Fruit fly (Drosophila melanogaster) whole organism: Measurements from ENCODE around the gene polo.

Source experiments
- CG8478 ChIP-seq: fragments of >200 bp; optimal IDR thresholded peaks from 2 replicates; lab custom pipeline; 2018; ENCODE audit warnings: inconsistent platforms
- Dll ChIP-seq: fragments of >200 bp; optimal IDR thresholded peaks from 2 replicates; lab custom pipeline; 2017
- EcR ChIP-seq, 2 experiments: fragments of >200 bp; optimal IDR thresholded peaks; 2 replicates each; lab custom pipeline; 2017; ENCODE audit warnings: missing biosample characterization in 2 of 2, missing genetic modification characterization in 2 of 2, missing genetic modification reagents in 2 of 2
- pan ChIP-seq: fragments of >200 bp; optimal IDR thresholded peaks from 2 replicates; lab custom pipeline; 2017
- psq ChIP-seq: fragments of >200 bp; optimal IDR thresholded peaks from 2 replicates; lab custom pipeline; 2017
- usp ChIP-seq: fragments of >200 bp; optimal IDR thresholded peaks from 2 replicates; lab custom pipeline; 2017; ENCODE audit warnings: missing biosample characterization, missing genetic modification characterization, mixed read lengths

The polo gene

DNA sequence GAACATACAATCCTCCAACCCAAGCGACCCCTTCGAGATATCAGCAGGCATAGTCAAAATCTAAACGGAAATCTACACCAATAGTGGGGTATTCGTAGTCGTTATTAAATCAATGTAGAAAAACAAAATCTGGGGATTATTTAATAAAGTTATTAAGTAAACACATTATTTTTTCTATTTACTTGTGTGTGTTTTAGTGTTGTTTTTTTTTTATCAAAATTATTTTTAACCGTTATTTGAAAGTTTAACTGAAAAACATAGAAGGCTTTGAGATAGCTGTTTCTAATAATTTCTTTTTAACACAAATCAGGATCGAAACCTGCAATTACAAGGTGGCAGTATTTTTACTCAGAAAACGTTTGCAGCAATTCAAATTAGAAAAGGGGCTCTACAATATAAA, at the start of gene polo:
polo (plus strand) TSS at position 301 of the 400 bp plus-strand sequence.
- TF ChIP-seq usp (GFP tag; lab: Kevin White, UChicago), result no peak
- no peak for TF ChIP-seq pan

- no peak for TF ChIP-seq Dll
- no peak for TF ChIP-seq EcR (GFP tag; optimal IDR thresholded peaks at IDR 0.05; lab: Kevin White, UChicago)
- TF ChIP-seq pan, result no peak
- TF ChIP-seq usp (GFP tag; lab: Kevin White, UChicago), result no peak
- no peak for TF ChIP-seq psq (lab: Kevin White, UChicago)
- no peak for TF ChIP-seq CG8478
These were observed 43.9 kb upstream of the polo start, which contains the start of gene CG32228 for dm6 chr3L:20265514-20265913. Gene CG32228, plus strand, starts transcription at chr3L:20265814.

dm6 chr3L:20275235-20275634, 34.2 kb upstream of the polo start, which contains the start of gene CG17122:
Gene CG17122, minus strand, starts transcription at chr3L:20275335.
- TF ChIP-seq CG8478 (no peak), Dll (no peak), EcR (GFP tag; optimal IDR thresholded peaks at IDR 0.05; lab: Kevin White, UChicago) (no peak), usp (GFP tag; lab: Kevin White, UChicago) (no peak), pan (no peak), psq (lab: Kevin White, UChicago) (no peak)

DNA sequence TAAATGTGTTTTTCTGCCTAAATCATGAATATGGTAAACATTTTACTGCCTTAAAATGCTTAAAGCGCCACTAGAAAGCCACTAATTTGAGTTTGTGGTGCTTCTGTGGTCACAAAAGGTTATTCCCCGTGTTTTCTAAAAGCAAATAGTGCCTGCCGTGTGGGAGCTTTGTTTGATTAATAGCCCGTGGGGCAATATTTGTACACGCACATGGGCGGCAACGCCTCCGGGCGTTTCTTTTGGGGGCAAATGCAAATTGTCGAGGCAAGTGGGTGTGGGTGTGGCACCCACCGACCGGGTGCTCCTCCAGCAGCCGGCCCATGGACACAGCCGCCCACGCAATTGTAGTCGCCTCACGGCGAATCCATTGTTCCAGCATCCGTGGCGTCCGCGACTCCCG, 33.6 kb upstream of the polo start:
- TF ChIP-seq psq (lab: Kevin White, UChicago) (no peak), Dll (no peak), pan (no peak)

DNA sequence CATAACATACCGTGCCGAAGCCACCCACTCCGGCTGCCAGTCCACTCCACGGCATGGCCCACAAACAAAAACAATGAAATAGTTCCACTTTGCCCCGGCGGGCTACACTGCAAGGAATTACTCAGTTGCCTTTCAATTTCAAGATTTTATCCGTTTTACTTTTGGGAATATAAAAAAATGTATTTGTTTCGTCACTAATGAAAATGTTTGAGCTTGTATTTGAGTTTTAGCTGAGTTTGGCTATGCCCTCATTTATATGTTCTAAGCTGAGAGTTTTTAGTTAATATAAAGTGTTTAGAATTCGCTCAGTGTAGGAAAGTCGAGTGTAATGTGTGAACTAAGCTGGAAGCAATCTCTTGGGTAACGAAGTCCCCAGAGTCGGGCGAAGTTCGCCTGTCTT, 32.8 kb upstream of the polo start:
- TF ChIP-seq psq (lab: Kevin White, UChicago), result no peak

DNA sequence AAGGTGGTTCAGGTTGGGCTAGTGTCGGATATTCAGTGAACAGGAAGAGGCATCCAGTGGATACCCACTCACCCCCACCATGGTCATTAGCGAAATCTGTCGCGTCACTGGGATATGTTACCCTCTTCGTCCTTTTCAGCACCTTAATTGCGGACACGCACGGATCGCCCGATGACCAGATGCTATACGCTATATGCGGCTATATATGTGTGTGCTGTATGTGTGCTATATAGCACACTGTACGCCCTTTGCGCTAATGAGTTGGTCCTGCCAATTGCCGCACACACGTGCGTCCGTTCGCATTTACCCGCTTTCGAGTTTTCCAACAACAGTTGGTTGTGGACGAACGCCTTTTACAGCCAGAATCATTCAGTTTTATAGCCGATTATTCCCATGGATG, 28.2 kb upstream of the polo start:
- no peak for TF ChIP-seq CG8478
- TF ChIP-seq Dll, result no peak
- TF ChIP-seq psq (lab: Kevin White, UChicago), result no peak
- TF ChIP-seq pan, result no peak
- no peak for TF ChIP-seq usp (GFP tag; lab: Kevin White, UChicago)

DNA sequence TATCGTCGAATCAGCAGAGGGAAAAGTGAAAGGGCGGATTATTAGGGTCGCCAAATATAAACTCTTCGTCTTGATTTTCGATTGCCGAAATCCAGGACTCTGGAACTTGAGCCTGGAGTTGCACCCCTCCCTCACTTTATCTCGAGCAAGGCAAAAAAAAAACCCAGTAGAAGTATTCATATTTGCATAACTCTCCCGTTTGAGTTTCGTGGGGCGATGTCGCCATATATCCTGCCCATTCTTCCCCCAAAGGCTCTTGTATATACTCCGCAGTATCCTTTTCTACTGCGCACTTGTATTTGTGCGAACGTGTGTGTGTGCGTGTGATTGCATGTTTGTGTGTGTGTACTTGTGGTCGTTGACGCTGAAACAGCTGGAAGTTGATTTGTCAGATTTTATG, 22.4 kb upstream of the polo start:
- TF ChIP-seq usp (GFP tag; lab: Kevin White, UChicago) (no peak), EcR (GFP tag; optimal IDR thresholded peaks at IDR 0.05; lab: Kevin White, UChicago) (no peak), CG8478 (no peak), psq (lab: Kevin White, UChicago) (no peak), Dll (no peak), pan (no peak)

DNA sequence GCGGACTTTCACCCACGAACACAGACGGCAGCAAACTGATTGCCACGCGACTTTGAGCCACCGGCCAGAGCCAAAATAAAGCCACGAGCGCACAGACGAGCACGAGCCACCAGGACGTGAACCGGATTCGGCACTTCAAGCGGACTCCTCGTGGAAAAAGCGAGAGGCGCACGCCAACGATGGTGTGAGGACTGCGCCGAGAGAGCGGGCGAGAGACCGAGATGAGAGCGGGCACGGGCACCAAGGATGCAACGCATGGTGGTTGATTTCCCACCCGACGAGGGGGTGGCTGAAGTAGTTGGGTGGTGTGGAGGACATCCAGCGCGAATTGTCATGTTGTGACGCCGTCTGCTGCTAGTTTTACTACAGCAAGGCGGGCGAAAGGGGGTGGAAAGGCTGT, 14.4 kb upstream of the polo start, which contains the start of gene gogo:
gogo (minus strand) TSS at position 39 of the 400 bp plus-strand sequence.
- no peak for TF ChIP-seq EcR (GFP tag; optimal IDR thresholded peaks at IDR 0.05; lab: Kevin White, UChicago)
- no peak for TF ChIP-seq pan
- no peak for TF ChIP-seq usp (GFP tag; lab: Kevin White, UChicago)
- no peak for TF ChIP-seq psq (lab: Kevin White, UChicago)
- no peak for TF ChIP-seq CG8478
- no peak for TF ChIP-seq Dll

dm6 chr3L:20296797-20297196, 12.7 kb upstream of the polo start, which contains the start of gene FRG1:
Gene FRG1, minus strand, starts transcription at chr3L:20296971.
- TF ChIP-seq pan, result no peak

- TF ChIP-seq psq (lab: Kevin White, UChicago) (no peak), usp (GFP tag; lab: Kevin White, UChicago) (no peak), pan (no peak), Dll (no peak), EcR (GFP tag; optimal IDR thresholded peaks at IDR 0.05; lab: Kevin White, UChicago) (no peak)
These were observed 10.3 kb upstream of the polo start, which contains the start of gene SCCRO4 for dm6 chr3L:20299110-20299509. Gene SCCRO4, plus strand, starts transcription at chr3L:20299410.

dm6 chr3L:20302081-20302630, 7.3 kb upstream of the polo start, which contains the start of gene Pex23:
Gene Pex23, minus strand, starts transcription at chr3L:20302141.
- TF ChIP-seq usp (GFP tag; lab: Kevin White, UChicago) (no peak), psq (lab: Kevin White, UChicago) (no peak), Dll (no peak), EcR (GFP tag; optimal IDR thresholded peaks at IDR 0.05; lab: Kevin White, UChicago) (no peak), CG8478 (no peak), pan (no peak)

DNA sequence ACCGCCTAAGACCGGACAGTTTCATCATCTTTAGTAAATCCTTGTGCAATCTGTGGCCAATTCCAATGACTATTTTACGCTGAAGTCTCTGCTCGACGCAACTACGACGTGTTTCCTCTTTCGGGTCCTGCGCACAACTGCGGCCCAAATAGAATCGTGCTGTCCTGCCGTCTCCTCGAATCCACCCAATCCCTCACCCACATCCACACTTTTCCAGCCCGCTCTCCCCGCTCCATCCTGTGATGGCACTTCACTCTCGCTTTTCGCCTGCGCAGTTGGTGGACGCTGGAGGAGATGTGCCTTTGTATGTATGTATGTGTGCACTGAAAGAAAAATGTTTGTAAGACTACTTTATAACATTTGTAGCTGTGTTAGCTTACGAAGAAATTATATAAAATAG, 3.3 kb upstream of the polo start, which contains the start of gene CG32225:
CG32225 (minus strand) TSS at position 142 of the 400 bp plus-strand sequence.
- no peak for TF ChIP-seq Dll
- TF ChIP-seq psq (lab: Kevin White, UChicago), result no peak
- TF ChIP-seq EcR (GFP tag; optimal IDR thresholded peaks at IDR 0.05; lab: Kevin White, UChicago), result no peak
- no peak for TF ChIP-seq pan
- TF ChIP-seq usp (GFP tag; lab: Kevin White, UChicago), result no peak
- TF ChIP-seq CG8478, result no peak

DNA sequence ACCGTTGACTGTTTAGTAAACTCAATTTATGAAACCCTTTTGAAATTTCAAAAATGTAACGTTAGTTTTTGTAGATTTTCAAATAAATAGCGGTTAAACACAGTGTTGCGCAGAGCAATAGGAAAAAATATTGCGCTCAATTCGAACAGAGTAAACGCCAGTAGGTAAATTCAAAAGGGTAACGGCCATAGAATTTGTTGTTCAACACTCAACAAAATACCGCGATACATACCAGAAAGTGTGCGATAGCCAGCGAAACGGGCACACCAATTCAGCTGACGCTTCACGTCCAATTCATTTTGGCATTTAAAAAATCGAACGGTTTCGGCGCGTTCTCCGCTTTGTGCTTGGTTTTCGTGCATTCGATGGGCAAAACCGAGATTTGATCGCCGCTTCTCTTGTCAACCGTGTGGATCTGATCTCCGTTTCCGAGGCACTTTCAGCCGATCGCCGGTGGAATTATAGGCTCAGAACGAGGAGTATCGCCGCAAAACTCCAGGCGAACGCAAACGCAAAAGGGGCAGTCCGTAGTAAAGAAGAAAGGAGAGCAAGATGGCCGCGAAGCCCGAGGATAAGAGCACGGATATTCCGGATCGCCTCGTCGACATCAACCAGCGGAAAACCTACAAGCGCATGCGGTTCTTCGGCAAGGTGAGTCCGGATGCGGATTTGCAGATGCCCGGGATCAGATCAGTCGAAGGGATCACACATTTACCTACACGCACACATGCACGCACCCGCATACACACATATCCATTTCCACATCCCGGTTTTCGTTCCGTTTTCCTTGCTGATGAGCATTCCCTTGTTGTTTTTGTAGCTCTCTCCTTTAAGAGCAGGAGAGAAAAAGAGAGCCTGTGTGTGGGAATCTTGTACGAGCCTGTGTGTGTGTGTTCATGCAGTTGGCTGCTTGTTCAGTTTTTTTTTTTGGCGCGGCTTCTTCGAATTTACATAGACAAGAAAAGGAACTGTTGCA, 592 bp downstream of the polo start:
- TF ChIP-seq CG8478 (no peak), EcR (GFP tag; optimal IDR thresholded peaks at IDR 0.05; lab: Kevin White, UChicago) (no peak), psq (lab: Kevin White, UChicago) (no peak), Dll (no peak), usp (GFP tag; lab: Kevin White, UChicago) (no peak), pan (no peak)
